Fruit fly (Drosophila melanogaster) whole organism, pupa: ENCODE measurements around the gene Raf.

Experiments
- CG10348 ChIP-seq: fragments of 200-800 bp; sonication (Bioruptor generic); IDR thresholded peaks from 2 replicates; pipeline ENCODE4 v1.3.6; 2022; ENCODE audit warnings: missing biosample characterization, missing genetic modification characterization
- CG12605 ChIP-seq: fragments of 200-800 bp; sonication (Bioruptor generic); IDR thresholded peaks from 2 replicates; pipeline ENCODE4 v1.3.6; 2022; ENCODE audit warnings: missing biosample characterization, missing genetic modification characterization
- CG13204 ChIP-seq: fragments of 200-800 bp; sonication (Bioruptor generic); optimal IDR thresholded peaks from 2 replicates; lab custom pipeline; 2018; ENCODE audit warnings: missing biosample characterization, mild to moderate bottlenecking, missing genetic modification characterization, moderate library complexity
- CG14655 ChIP-seq: fragments of 200-800 bp; sonication (Bioruptor generic); optimal IDR thresholded peaks from 3 replicates; lab custom pipeline; 2017; ENCODE audit warnings: mild to moderate bottlenecking, missing biosample characterization, missing genetic modification reagents, missing genetic modification characterization
- CG15710 ChIP-seq: fragments of 200-800 bp; sonication (Bioruptor generic); optimal IDR thresholded peaks from 2 replicates; lab custom pipeline; 2018; ENCODE audit warnings: missing biosample characterization, mild to moderate bottlenecking, missing genetic modification characterization, moderate library complexity
- CG17806 ChIP-seq: fragments of 200-800 bp; sonication (Bioruptor generic); optimal IDR thresholded peaks from 2 replicates; lab custom pipeline; 2018; ENCODE audit warnings: missing biosample characterization, mild to moderate bottlenecking, missing genetic modification characterization, moderate library complexity
- CG32121 ChIP-seq: fragments of 200-800 bp; sonication (Bioruptor generic); IDR thresholded peaks from 2 replicates; pipeline ENCODE4 v1.3.6; 2022; ENCODE audit warnings: missing biosample characterization, missing genetic modification characterization
- CG34367 ChIP-seq: fragments of 200-800 bp; sonication (Bioruptor generic); optimal IDR thresholded peaks from 2 replicates; lab custom pipeline; 2018; ENCODE audit warnings: missing biosample characterization, mild to moderate bottlenecking, missing genetic modification characterization
- CG4496 ChIP-seq: fragments of 200-800 bp; sonication (Bioruptor generic); IDR thresholded peaks from 3 replicates; pipeline ENCODE4 v1.3.6; 2022; ENCODE audit warnings: missing biosample characterization, missing genetic modification characterization
- CG8159 ChIP-seq: fragments of 200-800 bp; sonication (Bioruptor generic); optimal IDR thresholded peaks from 3 replicates; lab custom pipeline; 2018; ENCODE audit warnings: missing biosample characterization, mild to moderate bottlenecking, missing genetic modification characterization, moderate library complexity
- CG8301 ChIP-seq: fragments of 200-800 bp; sonication (Bioruptor generic); optimal IDR thresholded peaks from 2 replicates; lab custom pipeline; 2018; ENCODE audit warnings: missing biosample characterization, mild to moderate bottlenecking, missing genetic modification characterization
- CG9948 ChIP-seq: fragments of 200-800 bp; sonication (Bioruptor generic); optimal IDR thresholded peaks from 2 replicates; lab custom pipeline; 2018; ENCODE audit warnings: missing biosample characterization, mild to moderate bottlenecking, missing genetic modification characterization, moderate library complexity
- D1 ChIP-seq: fragments of 200-800 bp; sonication (Bioruptor generic); optimal IDR thresholded peaks from 2 replicates; lab custom pipeline; 2018; ENCODE audit warnings: missing biosample characterization, mild to moderate bottlenecking, missing genetic modification characterization, moderate library complexity
- EcR ChIP-seq: fragments of 200-800 bp; sonication (Bioruptor generic); optimal IDR thresholded peaks from 3 replicates; lab custom pipeline; 2019; ENCODE audit warnings: missing biosample characterization, missing genetic modification characterization, mild to moderate bottlenecking, moderate library complexity, missing genetic modification reagents
- Ets98B ChIP-seq: fragments of 200-800 bp; sonication (Bioruptor generic); IDR thresholded peaks from 2 replicates; pipeline ENCODE4 v1.3.6; 2022; ENCODE audit warnings: missing biosample characterization, missing genetic modification characterization
- Pif1A ChIP-seq: fragments of 200-800 bp; sonication (Bioruptor generic); optimal IDR thresholded peaks from 3 replicates; lab custom pipeline; 2016; ENCODE audit warnings: missing biosample characterization, missing genetic modification characterization
- Pif1B ChIP-seq: fragments of 200-800 bp; sonication (Bioruptor generic); optimal IDR thresholded peaks from 3 replicates; lab custom pipeline; 2016; ENCODE audit warnings: missing biosample characterization, missing genetic modification characterization
- Snoo ChIP-seq: fragments of 200-800 bp; sonication (Bioruptor generic); optimal IDR thresholded peaks from 3 replicates; lab custom pipeline; 2017; ENCODE audit warnings: missing biosample characterization, mild to moderate bottlenecking, missing genetic modification characterization, inconsistent platforms
- fd96Ca ChIP-seq: fragments of 200-800 bp; sonication (Bioruptor generic); IDR thresholded peaks from 3 replicates; pipeline ENCODE4 v1.3.6; 2022; ENCODE audit warnings: missing biosample characterization, missing genetic modification characterization
- gl ChIP-seq: fragments of 200-800 bp; sonication (Bioruptor generic); optimal IDR thresholded peaks from 2 replicates; lab custom pipeline; 2018; ENCODE audit warnings: missing biosample characterization, mild to moderate bottlenecking, missing genetic modification characterization
- rn ChIP-seq: fragments of 200-800 bp; sonication (Bioruptor generic); IDR thresholded peaks from 2 replicates; pipeline ENCODE4 v1.3.6; 2022; ENCODE audit warnings: missing biosample characterization, missing genetic modification characterization

Raf gene

DNA sequence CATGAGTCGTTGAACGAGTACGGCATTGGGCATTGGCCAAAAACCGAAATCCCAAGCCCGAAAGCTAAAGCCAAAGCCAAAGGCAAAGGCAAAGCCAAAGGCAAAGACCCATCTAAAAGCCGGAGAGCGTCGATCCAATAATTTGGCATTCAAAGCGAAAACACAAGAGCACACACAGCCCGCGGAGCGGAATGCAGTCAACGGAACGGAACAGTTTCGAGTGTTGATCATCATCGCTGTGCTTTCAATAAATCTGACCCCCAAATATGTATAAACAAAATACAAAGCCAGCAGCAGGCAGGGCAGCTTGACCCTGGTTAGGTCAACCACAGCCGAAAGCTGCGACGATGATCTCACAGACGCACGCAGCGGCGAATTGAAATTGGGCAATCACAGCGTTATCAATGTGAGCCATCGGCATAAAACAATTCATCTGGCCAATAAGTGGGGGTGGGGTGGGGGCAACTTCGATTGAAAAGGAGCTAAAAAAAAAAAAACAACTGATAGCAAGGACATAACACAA lies 16.4 kb upstream of the Raf start:
- no peak for TF ChIP-seq CG32121
- TF ChIP-seq gl (tag; lab: Kevin White, UChicago), result no peak
- no peak for TF ChIP-seq Ets98B
- no peak for TF ChIP-seq CG9948

dm6 chrX:2283470-2283869 lies 11.8 kb upstream of the Raf start:
- TF ChIP-seq CG12605 (GFP tag; lab: Robert Waterston, UW) (peak; percentile 41; the same call in 1 of the 2 replicates), CG15710 (peak; percentile 2), rn (GFP tag; lab: Robert Waterston, UW) (no peak)

dm6 chrX:2286255-2286654 lies 9.0 kb upstream of the Raf start:
- TF ChIP-seq CG17806 (tag; lab: Kevin White, UChicago) (no peak), Snoo (tag; lab: Kevin White, UChicago) (no peak), fd96Ca (0 out of 3 replicates have a peak, but pooled peaks have one; percentile 11), CG8301 (no peak), Pif1A (no peak), Ets98B (no peak), CG32121 (no peak)
- TF ChIP-seq, all 21 proteins: peak for 1

- TF ChIP-seq fd96Ca (peak; percentile 47; the same call in 1 of the 3 replicates), Pif1B (no peak), CG4496 (GFP tag; lab: Robert Waterston, UW) (peak; percentile 61; the same call in 1 of the 3 replicates), rn (GFP tag; lab: Robert Waterston, UW) (no peak), CG32121 (0 out of 2 replicates have a peak, but pooled peaks have one; percentile 30), Snoo (tag; lab: Kevin White, UChicago) (no peak), Ets98B (peak; percentile 43; the same call in 1 of the 2 replicates), CG8301 (no peak), CG12605 (GFP tag; lab: Robert Waterston, UW) (peak; percentile 38; the same call in 1 of the 2 replicates), CG13204 (GFP tag; lab: Kevin White, UChicago) (peak; percentile 54), CG14655 (peak; percentile 6)
These were observed 8.3 kb upstream of the Raf start for dm6 chrX:2286985-2287384.

- 0 out of 2 replicates have a peak, but pooled peaks have one; percentile 25 for TF ChIP-seq CG32121
- 0 out of 2 replicates have a peak, but pooled peaks have one; percentile 12 for TF ChIP-seq CG12605 (GFP tag; lab: Robert Waterston, UW)
- TF ChIP-seq Ets98B, result no peak
These were observed 6.9 kb upstream of the Raf start for dm6 chrX:2288327-2288726.

dm6 chrX:2289134-2289533 lies 6.1 kb upstream of the Raf start:
- TF ChIP-seq CG8301 (peak; percentile 82), fd96Ca (peak; percentile 94), CG14655 (peak; percentile 88), CG12605 (GFP tag; lab: Robert Waterston, UW) (peak; percentile 96), CG8159 (tag; lab: Kevin White, UChicago) (peak; percentile 83), CG4496 (GFP tag; lab: Robert Waterston, UW) (peak; percentile 95), CG17806 (tag; lab: Kevin White, UChicago) (peak; percentile 83), CG9948 (peak; percentile 83), CG32121 (peak; percentile 93), Ets98B (peak; percentile 91), gl (tag; lab: Kevin White, UChicago) (peak; percentile 95), Pif1B (peak; percentile 83), CG15710 (peak; percentile 90), rn (GFP tag; lab: Robert Waterston, UW) (peak; percentile 82), Pif1A (peak; percentile 91), D1 (peak; percentile 48), CG13204 (GFP tag; lab: Kevin White, UChicago) (peak; percentile 97), EcR (GFP tag; lab: Kevin White, UChicago) (peak; percentile 91), Snoo (tag; lab: Kevin White, UChicago) (peak; percentile 42), CG34367 (tag; lab: Kevin White, UChicago) (peak; percentile 92), CG10348 (GFP tag; lab: Robert Waterston, UW) (no peak)

dm6 chrX:2291023-2291422 lies 4.2 kb upstream of the Raf start:
- TF ChIP-seq CG15710 (no peak), Snoo (tag; lab: Kevin White, UChicago) (no peak), CG14655 (no peak), CG4496 (GFP tag; lab: Robert Waterston, UW) (no peak), CG9948 (no peak), Ets98B (no peak), EcR (GFP tag; lab: Kevin White, UChicago) (no peak), CG12605 (GFP tag; lab: Robert Waterston, UW) (no peak), CG10348 (GFP tag; lab: Robert Waterston, UW) (no peak), CG8159 (tag; lab: Kevin White, UChicago) (no peak), CG8301 (no peak), CG13204 (GFP tag; lab: Kevin White, UChicago) (no peak), gl (tag; lab: Kevin White, UChicago) (no peak)
